Fruit fly (Drosophila melanogaster) whole organism, embryonic: ENCODE results near the gene Plap.

ENCODE experiments used
- Aef1 ChIP-seq: fragments of 200-800 bp; sonication (Bioruptor generic); IDR thresholded peaks from 3 replicates; pipeline ENCODE4 v1.3.6; 2022; ENCODE audit warnings: missing biosample characterization, missing genetic modification characterization
- BtbVII ChIP-seq: fragments of 200-800 bp; sonication (Bioruptor generic); optimal IDR thresholded peaks from 3 replicates; lab custom pipeline; 2017; ENCODE audit warnings: missing biosample characterization, mild to moderate bottlenecking, missing genetic modification characterization
- CG10462 ChIP-seq: fragments of 200-800 bp; sonication (Bioruptor generic); optimal IDR thresholded peaks from 2 replicates; lab custom pipeline; 2016; ENCODE audit warnings: missing biosample characterization, missing genetic modification characterization
- CG11085 ChIP-seq: fragments of 200-800 bp; sonication (Bioruptor generic); IDR thresholded peaks from 2 replicates; pipeline ENCODE4 v1.3.6; 2022; ENCODE audit warnings: missing biosample characterization, missing genetic modification characterization
- CG11247 ChIP-seq: fragments of 200-800 bp; sonication (Bioruptor generic); IDR thresholded peaks from 2 replicates; pipeline ENCODE4 v1.3.6; 2022; ENCODE audit warnings: missing biosample characterization, missing genetic modification characterization
- CG11560 ChIP-seq: fragments of 200-800 bp; sonication (Bioruptor generic); IDR thresholded peaks from 3 replicates; pipeline ENCODE4 v1.3.6; 2022; ENCODE audit warnings: missing biosample characterization, missing genetic modification characterization
- CG12104 ChIP-seq: fragments of 200-800 bp; sonication (Bioruptor generic); optimal IDR thresholded peaks from 3 replicates; lab custom pipeline; 2016; ENCODE audit warnings: missing biosample characterization, missing genetic modification characterization
- CG12391 ChIP-seq: fragments of 200-800 bp; sonication (Bioruptor generic); optimal IDR thresholded peaks from 3 replicates; lab custom pipeline; 2018; ENCODE audit warnings: missing biosample characterization, mild to moderate bottlenecking, missing genetic modification characterization, moderate library complexity
- CG12659 ChIP-seq: fragments of 200-800 bp; sonication (Bioruptor generic); optimal IDR thresholded peaks from 3 replicates; lab custom pipeline; 2017; ENCODE audit warnings: mild to moderate bottlenecking, missing biosample characterization, missing genetic modification reagents, missing genetic modification characterization
- CG13287 ChIP-seq: fragments of 200-800 bp; sonication (Bioruptor generic); IDR thresholded peaks from 2 replicates; pipeline ENCODE4 v1.3.6; 2022; ENCODE audit warnings: missing biosample characterization, missing genetic modification characterization; ENCODE audit not compliant: partially characterized antibody
- CG14050 ChIP-seq: fragments of 200-800 bp; sonication (Bioruptor generic); IDR thresholded peaks from 3 replicates; pipeline ENCODE4 v1.3.6; 2022; ENCODE audit warnings: missing biosample characterization, missing genetic modification characterization
- CG14441 ChIP-seq: fragments of 200-800 bp; sonication (Bioruptor generic); IDR thresholded peaks from 2 replicates; pipeline ENCODE4 v1.3.6; 2022; ENCODE audit warnings: missing biosample characterization, missing genetic modification characterization
- CG1529 ChIP-seq: fragments of 200-800 bp; sonication (Bioruptor generic); optimal IDR thresholded peaks from 3 replicates; lab custom pipeline; 2018; ENCODE audit warnings: missing biosample characterization, missing genetic modification characterization
- CG17328 ChIP-seq: fragments of 200-800 bp; sonication (Bioruptor generic); IDR thresholded peaks from 2 replicates; pipeline ENCODE4 v1.3.6; 2022; ENCODE audit warnings: missing biosample characterization, missing genetic modification characterization
- CG17359 ChIP-seq: fragments of 200-800 bp; sonication (Bioruptor generic); optimal IDR thresholded peaks from 3 replicates; lab custom pipeline; 2018; ENCODE audit warnings: missing biosample characterization, mild to moderate bottlenecking, missing genetic modification characterization, moderate library complexity
- CG33557 ChIP-seq: fragments of 200-800 bp; sonication (Bioruptor generic); optimal IDR thresholded peaks from 2 replicates; lab custom pipeline; 2019; ENCODE audit warnings: missing biosample characterization, mild to moderate bottlenecking, missing genetic modification characterization, moderate library complexity
- CG34224 ChIP-seq: fragments of 200-800 bp; sonication (Bioruptor generic); IDR thresholded peaks from 3 replicates; pipeline ENCODE4 v1.3.6; 2022; ENCODE audit warnings: missing biosample characterization, missing genetic modification characterization; ENCODE audit not compliant: partially characterized antibody
- Eip74EF ChIP-seq, 2 experiments: fragments of 200-800 bp in 1 of 2; fragments of >200 bp in 1 of 2; sonication (Bioruptor generic) in 1 of 2; optimal IDR thresholded peaks; 2 replicates each; lab custom pipeline; 2017 to 2019; ENCODE audit warnings: missing biosample characterization in 2 of 2, missing genetic modification characterization in 2 of 2, mild to moderate bottlenecking in 1 of 2, moderate library complexity in 1 of 2
- Ets65A ChIP-seq: fragments of 200-800 bp; sonication (Bioruptor generic); peaks from one replicate; lab custom pipeline; 2016; ENCODE audit warnings: missing biosample characterization, missing genetic modification characterization
- H2.0 ChIP-seq: fragments of 200-800 bp; sonication (Bioruptor generic); IDR thresholded peaks from 2 replicates; pipeline ENCODE4 v1.3.6; 2022; ENCODE audit warnings: missing biosample characterization, missing genetic modification characterization
- HHEX ChIP-seq: fragments of 200-800 bp; sonication (Bioruptor generic); optimal IDR thresholded peaks from 3 replicates; lab custom pipeline; 2017; ENCODE audit warnings: missing biosample characterization, mild to moderate bottlenecking, missing genetic modification characterization, missing genetic modification reagents
- HLH4C ChIP-seq: fragments of 200-800 bp; sonication (Bioruptor generic); IDR thresholded peaks from 3 replicates; pipeline ENCODE4 v1.3.6; 2022; ENCODE audit warnings: missing biosample characterization, missing genetic modification characterization; ENCODE audit not compliant: partially characterized antibody
- Med ChIP-seq: fragments of 200-800 bp; sonication (Bioruptor generic); peaks from one replicate; lab custom pipeline; 2016; ENCODE audit warnings: missing biosample characterization, missing genetic modification characterization, mild to moderate bottlenecking, inconsistent platforms, moderate library complexity
- Meics ChIP-seq: fragments of 200-800 bp; sonication (Bioruptor generic); optimal IDR thresholded peaks from 2 replicates; lab custom pipeline; 2017; ENCODE audit warnings: missing biosample characterization, mild to moderate bottlenecking, missing genetic modification characterization
- Myb ChIP-seq: fragments of 200-800 bp; sonication (Bioruptor generic); optimal IDR thresholded peaks from 2 replicates; lab custom pipeline; 2016; ENCODE audit warnings: missing biosample characterization, missing genetic modification characterization
- NC2α ChIP-seq: fragments of 200-800 bp; sonication (Bioruptor generic); optimal IDR thresholded peaks from 2 replicates; lab custom pipeline; 2016; ENCODE audit warnings: missing biosample characterization, missing genetic modification characterization
- NK7.1 ChIP-seq: fragments of 200-800 bp; sonication (Bioruptor generic); optimal IDR thresholded peaks from 3 replicates; lab custom pipeline; 2016; ENCODE audit warnings: missing biosample characterization, missing genetic modification characterization
- Ssrp ChIP-seq: fragments of 200-800 bp; sonication (Bioruptor generic); optimal IDR thresholded peaks from 2 replicates; lab custom pipeline; 2018; ENCODE audit warnings: missing biosample characterization, mild to moderate bottlenecking, missing genetic modification characterization, moderate library complexity
- Tbp ChIP-seq: fragments of >200 bp; optimal IDR thresholded peaks from 2 replicates; lab custom pipeline; 2018; ENCODE audit warnings: missing biosample characterization, missing genetic modification characterization
- aop ChIP-seq: fragments of 200-800 bp; sonication (Bioruptor generic); IDR thresholded peaks from 2 replicates; pipeline ENCODE4 v1.3.6; 2022; ENCODE audit warnings: missing biosample characterization, missing genetic modification characterization
- ash1 ChIP-seq: fragments of 200-800 bp; sonication (Bioruptor generic); optimal IDR thresholded peaks from 2 replicates; lab custom pipeline; 2018; ENCODE audit warnings: missing biosample characterization, mild to moderate bottlenecking, missing genetic modification characterization
- caup ChIP-seq: fragments of 200-800 bp; sonication (Bioruptor generic); optimal IDR thresholded peaks from 3 replicates; lab custom pipeline; 2017; ENCODE audit warnings: missing biosample characterization, mild to moderate bottlenecking, missing genetic modification characterization, moderate library complexity; ENCODE audit not compliant: severe bottlenecking
- dati ChIP-seq: fragments of 200-800 bp; sonication (Bioruptor generic); IDR thresholded peaks from 2 replicates; pipeline ENCODE4 v1.3.6; 2022; ENCODE audit warnings: missing biosample characterization, missing genetic modification characterization
- dmrt99B ChIP-seq: fragments of 200-800 bp; sonication (Bioruptor generic); optimal IDR thresholded peaks from 2 replicates; lab custom pipeline; 2018; ENCODE audit warnings: missing biosample characterization, mild to moderate bottlenecking, missing genetic modification characterization, moderate library complexity
- ems ChIP-seq: fragments of 200-800 bp; sonication (Bioruptor generic); optimal IDR thresholded peaks from 3 replicates; lab custom pipeline; 2016; ENCODE audit warnings: missing biosample characterization, missing genetic modification characterization
- fu2 ChIP-seq: fragments of 200-800 bp; sonication (Bioruptor generic); optimal IDR thresholded peaks from 2 replicates; lab custom pipeline; 2016; ENCODE audit warnings: missing biosample characterization, missing genetic modification characterization
- gfzf ChIP-seq: fragments of 200-800 bp; sonication (Bioruptor generic); optimal IDR thresholded peaks from 2 replicates; lab custom pipeline; 2016; ENCODE audit warnings: missing biosample characterization, mild to moderate bottlenecking, missing genetic modification characterization, moderate library complexity
- grau ChIP-seq: fragments of 200-800 bp; optimal IDR thresholded peaks from 3 replicates; lab custom pipeline; 2019; ENCODE audit warnings: missing biosample characterization, mild to moderate bottlenecking, missing genetic modification characterization, moderate library complexity
- hkb ChIP-seq, 2 experiments: fragments of 200-800 bp in 1 of 2; fragments of >200 bp in 1 of 2; sonication (Bioruptor generic) in 1 of 2; IDR thresholded peaks in 1 of 2; optimal IDR thresholded peaks in 1 of 2; 2 replicates each; pipeline versions ENCODE4 v1.3.6 to Lab custom; 2017 to 2022; ENCODE audit warnings: missing biosample characterization in 1 of 2, missing genetic modification characterization in 1 of 2
- ind ChIP-seq: fragments of 200-800 bp; sonication (Bioruptor generic); optimal IDR thresholded peaks from 3 replicates; lab custom pipeline; 2016; ENCODE audit warnings: missing biosample characterization, missing genetic modification characterization
- luna ChIP-seq: fragments of 200-800 bp; sonication (Bioruptor generic); optimal IDR thresholded peaks from 2 replicates; lab custom pipeline; 2016; ENCODE audit warnings: missing biosample characterization, missing genetic modification characterization
- nmo ChIP-seq: fragments of 200-800 bp; sonication (Bioruptor generic); optimal IDR thresholded peaks from 2 replicates; lab custom pipeline; 2018; ENCODE audit warnings: missing biosample characterization, mild to moderate bottlenecking, missing genetic modification characterization, moderate library complexity
- pnt ChIP-seq: fragments of 200-800 bp; sonication (Bioruptor generic); optimal IDR thresholded peaks from 3 replicates; lab custom pipeline; 2016; ENCODE audit warnings: missing biosample characterization, missing genetic modification characterization
- psq ChIP-seq: fragments of 200-800 bp; sonication (Bioruptor generic); optimal IDR thresholded peaks from 2 replicates; lab custom pipeline; 2017; ENCODE audit warnings: missing biosample characterization, missing genetic modification characterization
- scrt ChIP-seq: fragments of 200-800 bp; sonication (Bioruptor generic); optimal IDR thresholded peaks from 2 replicates; lab custom pipeline; 2018; ENCODE audit warnings: missing biosample characterization, mild to moderate bottlenecking, missing genetic modification characterization, moderate library complexity
- tgo ChIP-seq: fragments of 200-800 bp; sonication (Bioruptor generic); IDR thresholded peaks from 3 replicates; pipeline ENCODE4 v1.3.6; 2022; ENCODE audit warnings: missing biosample characterization, missing genetic modification characterization
- twi ChIP-seq: fragments of 200-800 bp; optimal IDR thresholded peaks from 2 replicates; lab custom pipeline; 2019; ENCODE audit warnings: missing biosample characterization, mild to moderate bottlenecking, missing genetic modification characterization, moderate library complexity
- vfl ChIP-seq: fragments of 200-800 bp; sonication (Bioruptor generic); optimal IDR thresholded peaks from 2 replicates; lab custom pipeline; 2016; ENCODE audit warnings: missing biosample characterization, missing genetic modification characterization
- wek ChIP-seq: fragments of 200-800 bp; sonication (Bioruptor generic); optimal IDR thresholded peaks from 3 replicates; lab custom pipeline; 2018; ENCODE audit warnings: missing biosample characterization, mild to moderate bottlenecking, missing genetic modification characterization, moderate library complexity
- wor ChIP-seq: fragments of 200-800 bp; sonication (Bioruptor generic); IDR thresholded peaks from 2 replicates; pipeline ENCODE4 v1.3.6; 2022; ENCODE audit warnings: missing biosample characterization, missing genetic modification characterization

The Plap gene

DNA sequence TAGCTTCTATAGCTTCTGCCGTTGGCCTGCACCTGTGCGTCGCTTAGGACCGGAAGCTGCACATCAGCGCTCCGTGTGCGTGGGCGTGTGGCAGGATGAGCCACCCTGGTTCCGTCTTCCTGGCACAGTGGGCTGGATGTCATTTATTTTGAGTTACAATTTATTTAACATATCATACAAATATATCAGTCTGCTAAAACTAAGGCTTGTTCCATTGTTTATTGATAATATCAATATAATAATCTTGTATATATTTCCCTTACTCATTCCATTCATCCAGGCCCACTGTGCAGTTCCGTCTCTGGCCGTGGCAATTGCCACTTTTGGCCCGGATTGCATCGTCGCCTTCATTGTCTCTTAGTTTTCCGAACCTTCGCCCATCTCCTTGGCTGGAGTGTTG is 44.3 kb upstream of the Plap start (continued):
- TF ChIP-seq hkb (optimal IDR thresholded peaks at IDR 0.05; lab: Kevin White, UChicago) (no peak), hkb (GFP tag; IDR thresholded peaks at IDR 0.05; lab: Robert Waterston, UW) (peak; percentile 70), vfl (GFP tag; lab: Kevin White, UChicago) (no peak), dati (GFP tag; lab: Robert Waterston, UW) (no peak), CG17359 (tag; lab: Kevin White, UChicago) (peak; percentile 41), caup (GFP tag; lab: Kevin White, UChicago) (no peak), Tbp (GFP tag; lab: Kevin White, UChicago) (no peak), nmo (GFP tag; lab: Kevin White, UChicago) (peak; percentile 45), ind (peak; percentile 22), aop (GFP tag; lab: Robert Waterston, UW) (no peak), luna (GFP tag; lab: Kevin White, UChicago) (no peak), HLH4C (no peak), psq (GFP tag; lab: Kevin White, UChicago) (no peak), fu2 (GFP tag; lab: Kevin White, UChicago) (no peak), BtbVII (GFP tag; lab: Kevin White, UChicago) (no peak), tgo (GFP tag; lab: Robert Waterston, UW) (peak; percentile 36; the same call in 1 of the 3 replicates), H2.0 (GFP tag; lab: Robert Waterston, UW) (0 out of 2 replicates have a peak, but pooled peaks have one; percentile 9), CG11247 (GFP tag; lab: Robert Waterston, UW) (peak; percentile 42; the same call in 1 of the 2 replicates), Med (GFP tag; lab: Kevin White, UChicago) (peak; percentile 65), CG1529 (GFP tag; lab: Kevin White, UChicago) (peak; percentile 18), CG14441 (GFP tag; lab: Robert Waterston, UW) (peak; percentile 58), CG10462 (peak; percentile 1), Myb (GFP tag; lab: Kevin White, UChicago) (no peak), Eip74EF (GFP tag; optimal IDR thresholded peaks at IDR 0.05; lab: Kevin White, UChicago) (no peak), gfzf (GFP tag; lab: Kevin White, UChicago) (no peak), CG13287 (GFP tag; lab: Robert Waterston, UW) (no peak), ems (GFP tag; lab: Kevin White, UChicago) (no peak), twi (no peak), wor (0 out of 2 replicates have a peak, but pooled peaks have one; percentile 17), CG12391 (tag; lab: Kevin White, UChicago) (peak; percentile 39), wek (GFP tag; lab: Kevin White, UChicago) (no peak), pnt (GFP tag; lab: Kevin White, UChicago) (no peak), NK7.1 (no peak), Meics (peak; percentile 48), dmrt99B (tag; lab: Kevin White, UChicago) (peak; percentile 55), Ssrp (peak; percentile 19), NC2α (no peak), CG12104 (GFP tag; lab: Kevin White, UChicago) (no peak), CG11085 (GFP tag; lab: Robert Waterston, UW) (no peak), CG12659 (GFP tag; lab: Kevin White, UChicago) (peak; percentile 11), CG34224 (GFP tag; lab: Robert Waterston, UW) (no peak), HHEX (peak; percentile 14), scrt (GFP tag; lab: Kevin White, UChicago) (peak; percentile 13), CG33557 (GFP tag; lab: Kevin White, UChicago) (no peak), CG14050 (GFP tag; lab: Robert Waterston, UW) (peak; percentile 22; the same call in 1 of the 3 replicates), CG11560 (tag; lab: Robert Waterston, UW) (no peak), Aef1 (peak; percentile 49), grau (peak; percentile 41), ash1 (GFP tag; lab: Kevin White, UChicago) (no peak), Ets65A (peak; percentile 92), CG17328 (GFP tag; lab: Robert Waterston, UW) (peak; percentile 68)
